Worm (Caenorhabditis elegans): ENCODE measurements around the gene K02B7.3.

K02B7.3 gene

ce11 chrII:14698057-14698456 lies 3.0 kb upstream of the K02B7.3 start, which contains the start of gene C09F9.1:
TSS of gene C09F9.1 (plus strand) at chrII:14698357.
- TF ChIP-seq ZK546.5 (tag; optimal IDR thresholded peaks at IDR 0.05), result no peak

- TF ChIP-seq R02D3.7 (tag; optimal IDR thresholded peaks at IDR 0.05), result no peak
- peak; percentile 76 for TF ChIP-seq pha-4 (tag; optimal IDR thresholded peaks at IDR 0.05)
Observed at ce11 chrII:14684377-14684776, 10.7 kb downstream of the K02B7.3 start, which contains the start of gene unc-52. TSS of gene unc-52 (minus strand) at chrII:14684456.

ce11 chrII:14683646-14684045 lies 11.5 kb downstream of the K02B7.3 start:
- TF ChIP-seq skn-1 (tag; optimal IDR thresholded peaks at IDR 0.05) (no peak), egl-27 (tag; optimal IDR thresholded peaks at IDR 0.05) (no peak), nfya-1 (tag; optimal IDR thresholded peaks at IDR 0.05; ENCODE audit: insufficient read depth) (no peak), lsy-12 (tag; optimal IDR thresholded peaks at IDR 0.05) (no peak), egl-5 (tag; optimal IDR thresholded peaks at IDR 0.05) (no peak), pqm-1 (tag; optimal IDR thresholded peaks at IDR 0.05) (no peak), nhr-28 (tag; optimal IDR thresholded peaks at IDR 0.05) (no peak)

ce11 chrII:14678157-14678556 lies 16.9 kb downstream of the K02B7.3 start, which contains the start of gene hhat-1:
TSS of gene hhat-1 (plus strand) at chrII:14678457.
- no peak for TF ChIP-seq aly-2 (tag; optimal IDR thresholded peaks at IDR 0.05)
- peak; percentile 27 for TF ChIP-seq nhr-23 (tag; optimal IDR thresholded peaks at IDR 0.05)
- no peak for TF ChIP-seq ceh-9 (tag; optimal IDR thresholded peaks at IDR 0.05)

ce11 chrII:14673636-14674035 lies 21.5 kb downstream of the K02B7.3 start:
- peak; percentile 40 for TF ChIP-seq nhr-25 (tag; optimal IDR thresholded peaks at IDR 0.05)
- TF ChIP-seq elt-2 (tag; optimal IDR thresholded peaks at IDR 0.05), result no peak
- peak; percentile 17 for TF ChIP-seq nhr-23 (tag; optimal IDR thresholded peaks at IDR 0.05)

ce11 chrII:14672095-14672494 lies 23.0 kb downstream of the K02B7.3 start:
- peak; percentile 2 for TF ChIP-seq lin-39 (tag; optimal IDR thresholded peaks at IDR 0.05)
- TF ChIP-seq ceh-28 (tag; optimal IDR thresholded peaks at IDR 0.05), result no peak
- peak; percentile 60 for TF ChIP-seq egl-5 (tag; optimal IDR thresholded peaks at IDR 0.05)

ce11 chrII:14670175-14670574 lies 24.9 kb downstream of the K02B7.3 start:
- TF ChIP-seq fkh-10 (GFP tag; optimal IDR thresholded peaks at IDR 0.05), result no peak
- TF ChIP-seq elt-1 (tag; optimal IDR thresholded peaks at IDR 0.05), result no peak
- TF ChIP-seq lin-39 (tag; optimal IDR thresholded peaks at IDR 0.05), result peak; percentile 22

- TF ChIP-seq pha-4 (tag; optimal IDR thresholded peaks at IDR 0.05) (peak; percentile 71), ama-1 (optimal IDR thresholded peaks at IDR 0.05) (no peak)
Observed at ce11 chrII:14668608-14669007, 26.5 kb downstream of the K02B7.3 start.

ce11 chrII:14666274-14666673 lies 28.8 kb downstream of the K02B7.3 start:
- no peak for TF ChIP-seq ceh-28 (tag; optimal IDR thresholded peaks at IDR 0.05)
- TF ChIP-seq egl-27 (tag; optimal IDR thresholded peaks at IDR 0.05), result no peak
- no peak for TF ChIP-seq skn-1 (tag; optimal IDR thresholded peaks at IDR 0.05)
- TF ChIP-seq nhr-43 (tag; optimal IDR thresholded peaks at IDR 0.05; ENCODE audit: poor library complexity, severe bottlenecking), result no peak
- TF ChIP-seq elt-3 (tag; optimal IDR thresholded peaks at IDR 0.05), result no peak
- no peak for TF ChIP-seq lsy-12 (tag; optimal IDR thresholded peaks at IDR 0.05)
- TF ChIP-seq ztf-11 (tag; optimal IDR thresholded peaks at IDR 0.05), result no peak
- no peak for TF ChIP-seq elt-1 (tag; optimal IDR thresholded peaks at IDR 0.05)
- TF ChIP-seq egl-5 (tag; optimal IDR thresholded peaks at IDR 0.05), result no peak

All from whole organism, L3 larva.